Fruit fly (Drosophila melanogaster) whole organism, embryonic: ENCODE data around the gene CG12784.

Experiments used
- Abd-B ChIP-seq: fragments of 200-800 bp; sonication (Bioruptor generic); optimal IDR thresholded peaks from 2 replicates; lab custom pipeline; 2018; ENCODE audit warnings: missing biosample characterization, mild to moderate bottlenecking, missing genetic modification characterization, moderate library complexity
- BEAF-32 ChIP-seq: fragments of 200-800 bp; sonication (Bioruptor generic); optimal IDR thresholded peaks from 3 replicates; lab custom pipeline; 2017; ENCODE audit warnings: missing biosample characterization, missing genetic modification characterization, mild to moderate bottlenecking, moderate library complexity, missing genetic modification reagents
- CG10959 ChIP-seq: fragments of 200-800 bp; sonication (Bioruptor generic); IDR thresholded peaks from 2 replicates; pipeline ENCODE4 v1.3.6; 2022; ENCODE audit warnings: missing biosample characterization, missing genetic modification characterization
- CG11695 ChIP-seq: fragments of 200-800 bp; sonication (Bioruptor generic); IDR thresholded peaks from 3 replicates; pipeline ENCODE4 v1.3.6; 2022; ENCODE audit warnings: missing biosample characterization, missing genetic modification characterization
- CG12299 ChIP-seq: fragments of 200-800 bp; sonication (Bioruptor generic); optimal IDR thresholded peaks from 2 replicates; lab custom pipeline; 2018; ENCODE audit warnings: missing biosample characterization, mild to moderate bottlenecking, missing genetic modification characterization
- CG1233 ChIP-seq: fragments of 200-800 bp; sonication (Bioruptor generic); optimal IDR thresholded peaks from 4 replicates; lab custom pipeline; 2018; ENCODE audit warnings: missing biosample characterization, mild to moderate bottlenecking, missing genetic modification characterization
- CG13123 ChIP-seq: fragments of 200-800 bp; sonication (Bioruptor generic); optimal IDR thresholded peaks from 2 replicates; lab custom pipeline; 2016; ENCODE audit warnings: missing biosample characterization, missing genetic modification characterization
- CG15514 ChIP-seq: fragments of 200-800 bp; sonication (Bioruptor generic); optimal IDR thresholded peaks from 3 replicates; lab custom pipeline; 2017; ENCODE audit warnings: missing biosample characterization, missing genetic modification characterization, mild to moderate bottlenecking, moderate library complexity, missing genetic modification reagents
- CG15696 ChIP-seq: fragments of 200-800 bp; sonication (Bioruptor generic); optimal IDR thresholded peaks from 2 replicates; lab custom pipeline; 2019; ENCODE audit warnings: missing biosample characterization, mild to moderate bottlenecking, missing genetic modification characterization, moderate library complexity
- CG16815 ChIP-seq: fragments of 200-800 bp; sonication (Bioruptor generic); optimal IDR thresholded peaks from 3 replicates; lab custom pipeline; 2017; ENCODE audit warnings: missing biosample characterization, mild to moderate bottlenecking, missing genetic modification characterization
- CG17802 ChIP-seq: fragments of 200-800 bp; sonication (Bioruptor generic); optimal IDR thresholded peaks from 2 replicates; lab custom pipeline; 2018; ENCODE audit warnings: missing biosample characterization, mild to moderate bottlenecking, missing genetic modification characterization, moderate library complexity
- CG2129 ChIP-seq: fragments of 200-800 bp; sonication (Bioruptor generic); IDR thresholded peaks from 2 replicates; pipeline ENCODE4 v1.3.6; 2022; ENCODE audit warnings: missing biosample characterization, missing genetic modification characterization; ENCODE audit not compliant: partially characterized antibody
- CG2199 ChIP-seq: fragments of 200-800 bp; sonication (Bioruptor generic); IDR thresholded peaks from 3 replicates; pipeline ENCODE4 v1.3.6; 2022; ENCODE audit warnings: missing biosample characterization, missing genetic modification characterization
- CG2875 ChIP-seq: fragments of 200-800 bp; sonication (Bioruptor generic); optimal IDR thresholded peaks from 2 replicates; lab custom pipeline; 2017; ENCODE audit warnings: missing biosample characterization, mild to moderate bottlenecking, missing genetic modification characterization, missing genetic modification reagents
- CG30431 ChIP-seq: fragments of 200-800 bp; sonication (Bioruptor generic); optimal IDR thresholded peaks from 2 replicates; lab custom pipeline; 2017; ENCODE audit warnings: missing biosample characterization, missing genetic modification characterization
- CG3726 ChIP-seq: fragments of 200-800 bp; sonication (Bioruptor generic); IDR thresholded peaks from 3 replicates; pipeline ENCODE4, ENCODE4 v1.3.6; 2022; ENCODE audit warnings: missing biosample characterization, missing genetic modification characterization
- CG4404 ChIP-seq: fragments of 200-800 bp; sonication (Bioruptor generic); IDR thresholded peaks from 2 replicates; pipeline ENCODE4 v1.3.6; 2022; ENCODE audit warnings: missing biosample characterization, missing genetic modification characterization
- CG6175 ChIP-seq: fragments of 200-800 bp; sonication (Bioruptor generic); IDR thresholded peaks from 3 replicates; pipeline ENCODE4 v1.3.6; 2022; ENCODE audit warnings: missing biosample characterization, missing genetic modification characterization
- CG7357 ChIP-seq: fragments of 200-800 bp; sonication (Bioruptor generic); IDR thresholded peaks from 3 replicates; pipeline ENCODE4 v1.3.6; 2022; ENCODE audit warnings: missing biosample characterization, missing genetic modification characterization
- CG9215 ChIP-seq: fragments of 200-800 bp; sonication (Bioruptor generic); IDR thresholded peaks from 2 replicates; pipeline ENCODE4 v1.3.6; 2022; ENCODE audit warnings: missing biosample characterization, missing genetic modification characterization
- Deaf1 ChIP-seq: fragments of 200-800 bp; optimal IDR thresholded peaks from 3 replicates; lab custom pipeline; 2019; ENCODE audit warnings: missing biosample characterization, mild to moderate bottlenecking, missing genetic modification characterization, moderate library complexity
- E2f2 ChIP-seq: fragments of 200-800 bp; sonication (Bioruptor generic); IDR thresholded peaks from 2 replicates; pipeline ENCODE4 v1.3.6; 2022; ENCODE audit warnings: missing biosample characterization, missing genetic modification characterization
- Elba2 ChIP-seq: fragments of 200-800 bp; sonication (Bioruptor generic); optimal IDR thresholded peaks from 3 replicates; lab custom pipeline; 2016; ENCODE audit warnings: missing biosample characterization, missing genetic modification characterization
- NK7.1 ChIP-seq: fragments of 200-800 bp; sonication (Bioruptor generic); optimal IDR thresholded peaks from 3 replicates; lab custom pipeline; 2016; ENCODE audit warnings: missing biosample characterization, missing genetic modification characterization
- Neu2 ChIP-seq: fragments of 200-800 bp; sonication (Bioruptor generic); optimal IDR thresholded peaks from 3 replicates; lab custom pipeline; 2016; ENCODE audit warnings: missing biosample characterization, missing genetic modification characterization, borderline replicate concordance
- NfI ChIP-seq: fragments of 200-800 bp; sonication (Bioruptor generic); optimal IDR thresholded peaks from 3 replicates; lab custom pipeline; 2018; ENCODE audit warnings: missing biosample characterization, mild to moderate bottlenecking, missing genetic modification characterization, moderate library complexity
- Opbp ChIP-seq: fragments of 200-800 bp; sonication (Bioruptor generic); IDR thresholded peaks from 3 replicates; pipeline ENCODE4 v1.3.6; 2022; ENCODE audit warnings: missing biosample characterization, missing genetic modification characterization; ENCODE audit not compliant: partially characterized antibody
- Sin3A ChIP-seq: fragments of >200 bp; optimal IDR thresholded peaks from 2 replicates; lab custom pipeline; 2018
- Six4 ChIP-seq: fragments of 200-800 bp; sonication (Bioruptor generic); optimal IDR thresholded peaks from 2 replicates; lab custom pipeline; 2016; ENCODE audit warnings: missing biosample characterization, missing genetic modification characterization
- Spps ChIP-seq: fragments of 200-800 bp; sonication (Bioruptor generic); optimal IDR thresholded peaks from 2 replicates; lab custom pipeline; 2018; ENCODE audit warnings: missing biosample characterization, mild to moderate bottlenecking, missing genetic modification characterization
- Stat92E ChIP-seq, 3 experiments: fragments of >200 bp in 2 of 3; fragments of 200-800 bp in 1 of 3; sonication (Bioruptor generic) in 1 of 3; optimal IDR thresholded peaks; 2 replicates each; lab custom pipeline; 2017 to 2019; ENCODE audit warnings: missing biosample characterization in 3 of 3, missing genetic modification characterization in 3 of 3, mild to moderate bottlenecking in 1 of 3, moderate library complexity in 1 of 3
- bcd ChIP-seq: fragments of 200-800 bp; sonication (Bioruptor generic); optimal IDR thresholded peaks from 2 replicates; lab custom pipeline; 2017; ENCODE audit warnings: missing biosample characterization, mild to moderate bottlenecking, missing genetic modification characterization
- dm ChIP-seq: fragments of 200-800 bp; sonication (Bioruptor generic); optimal IDR thresholded peaks from 3 replicates; lab custom pipeline; 2016; ENCODE audit warnings: missing biosample characterization, missing genetic modification characterization
- fd102C ChIP-seq: fragments of 200-800 bp; sonication (Bioruptor generic); optimal IDR thresholded peaks from 2 replicates; lab custom pipeline; 2018; ENCODE audit warnings: missing biosample characterization, mild to moderate bottlenecking, missing genetic modification characterization, moderate library complexity
- fd64A ChIP-seq: fragments of 200-800 bp; sonication (Bioruptor generic); optimal IDR thresholded peaks from 3 replicates; lab custom pipeline; 2018; ENCODE audit warnings: missing biosample characterization, mild to moderate bottlenecking, missing genetic modification characterization
- gcm ChIP-seq: fragments of 200-800 bp; sonication (Bioruptor generic); optimal IDR thresholded peaks from 2 replicates; lab custom pipeline; 2019; ENCODE audit warnings: missing biosample characterization, mild to moderate bottlenecking, missing genetic modification characterization, moderate library complexity
- gsb ChIP-seq: fragments of 200-800 bp; sonication (Bioruptor generic); IDR thresholded peaks from 2 replicates; pipeline ENCODE4 v1.3.6; 2022; ENCODE audit warnings: missing biosample characterization, missing genetic modification characterization
- hb ChIP-seq: fragments of 200-800 bp; sonication (Bioruptor generic); IDR thresholded peaks from 3 replicates; pipeline ENCODE4 v1.3.6; 2022; ENCODE audit warnings: missing biosample characterization, missing genetic modification characterization; ENCODE audit not compliant: partially characterized antibody
- insv ChIP-seq, 2 experiments: fragments of 200-800 bp; sonication (Bioruptor generic); optimal IDR thresholded peaks; 3 replicates each; lab custom pipeline; 2016 to 2018; ENCODE audit warnings: missing biosample characterization in 2 of 2, missing genetic modification characterization in 2 of 2
- mirr ChIP-seq: fragments of 200-800 bp; sonication (Bioruptor generic); optimal IDR thresholded peaks from 3 replicates; lab custom pipeline; 2018; ENCODE audit warnings: missing biosample characterization, mild to moderate bottlenecking, missing genetic modification characterization
- p53 ChIP-seq: fragments of 200-800 bp; sonication (Bioruptor generic); optimal IDR thresholded peaks from 2 replicates; lab custom pipeline; 2016; ENCODE audit warnings: missing biosample characterization, missing genetic modification characterization
- pita ChIP-seq: fragments of 200-800 bp; sonication (Bioruptor generic); optimal IDR thresholded peaks from 2 replicates; lab custom pipeline; 2017; ENCODE audit warnings: missing biosample characterization, mild to moderate bottlenecking, missing genetic modification characterization
- psq ChIP-seq: fragments of 200-800 bp; sonication (Bioruptor generic); optimal IDR thresholded peaks from 2 replicates; lab custom pipeline; 2017; ENCODE audit warnings: missing biosample characterization, missing genetic modification characterization
- salm ChIP-seq: fragments of 200-800 bp; sonication (Bioruptor generic); optimal IDR thresholded peaks from 2 replicates; lab custom pipeline; 2018; ENCODE audit warnings: missing biosample characterization, mild to moderate bottlenecking, missing genetic modification characterization
- sim ChIP-seq: fragments of 200-800 bp; sonication (Bioruptor generic); IDR thresholded peaks from 2 replicates; pipeline ENCODE4 v1.3.6; 2022; ENCODE audit warnings: missing biosample characterization, missing genetic modification characterization
- sima ChIP-seq: fragments of 200-800 bp; sonication (Bioruptor generic); optimal IDR thresholded peaks from 2 replicates; lab custom pipeline; 2016; ENCODE audit warnings: missing biosample characterization, missing genetic modification characterization
- slp2 ChIP-seq: fragments of 200-800 bp; sonication (Bioruptor generic); optimal IDR thresholded peaks from 2 replicates; lab custom pipeline; 2016; ENCODE audit warnings: missing biosample characterization, missing genetic modification characterization
- ssp ChIP-seq: fragments of 200-800 bp; sonication (Bioruptor generic); IDR thresholded peaks from 2 replicates; pipeline ENCODE4 v1.3.6; 2022; ENCODE audit warnings: missing biosample characterization, missing genetic modification characterization
- vfl ChIP-seq: fragments of 200-800 bp; sonication (Bioruptor generic); optimal IDR thresholded peaks from 2 replicates; lab custom pipeline; 2016; ENCODE audit warnings: missing biosample characterization, missing genetic modification characterization
- vnd ChIP-seq: fragments of 200-800 bp; sonication (Bioruptor generic); IDR thresholded peaks from 3 replicates; pipeline ENCODE4 v1.3.6; 2022; ENCODE audit warnings: missing biosample characterization, missing genetic modification characterization; ENCODE audit not compliant: partially characterized antibody
- zen2 ChIP-seq: fragments of 200-800 bp; sonication (Bioruptor generic); IDR thresholded peaks from 3 replicates; pipeline ENCODE4 v1.3.6; 2022; ENCODE audit warnings: missing biosample characterization, missing genetic modification characterization; ENCODE audit not compliant: partially characterized antibody

CG12784 gene

DNA sequence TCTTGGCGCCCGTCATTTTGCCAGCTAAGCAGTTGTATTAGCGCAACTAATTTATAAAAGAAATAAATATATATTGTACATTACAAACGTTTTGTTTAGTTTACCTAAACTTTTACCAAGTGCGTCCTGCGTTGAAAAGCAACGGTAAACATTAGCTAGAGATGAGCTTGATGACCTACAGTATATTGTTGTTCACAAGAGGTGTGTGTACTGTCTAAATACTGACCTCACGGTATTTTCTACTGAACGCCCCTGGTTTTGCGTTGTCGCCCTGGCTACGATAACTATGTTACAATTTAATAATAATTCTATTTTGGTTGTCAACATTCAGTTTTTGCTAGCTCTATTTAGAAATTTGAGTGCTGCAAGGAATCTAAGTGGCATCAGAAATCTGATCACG, 29.5 kb downstream of the CG12784 start, which contains the start of gene Acyp2 (continued):
- TF ChIP-seq CG7357 (GFP tag; lab: Robert Waterston, UW) (no peak), fd102C (GFP tag; lab: Kevin White, UChicago) (no peak), CG17802 (tag; lab: Kevin White, UChicago) (peak; percentile 75), CG12299 (no peak), CG2875 (GFP tag; lab: Kevin White, UChicago) (no peak), CG11695 (no peak), CG3726 (GFP tag; lab: Robert Waterston, UW) (no peak), dm (GFP tag; lab: Kevin White, UChicago) (peak; percentile 9), NfI (GFP tag; lab: Kevin White, UChicago) (peak; percentile 17), Sin3A (peak; percentile 35), CG10959 (no peak), BEAF-32 (GFP tag; lab: Kevin White, UChicago) (peak; percentile 71), CG2129 (GFP tag; lab: Robert Waterston, UW) (no peak), Spps (no peak), insv (GFP tag; optimal IDR thresholded peaks at IDR 0.05; lab: Kevin White, UChicago) (no peak), vfl (GFP tag; lab: Kevin White, UChicago) (peak; percentile 5), vnd (no peak), CG2199 (peak; percentile 75; the same call in 2 of the 3 replicates), sima (GFP tag; lab: Kevin White, UChicago) (no peak), Elba2 (GFP tag; lab: Kevin White, UChicago) (peak; percentile 8), fd64A (GFP tag; lab: Kevin White, UChicago) (no peak), CG30431 (no peak), bcd (GFP tag; lab: Kevin White, UChicago) (no peak), Abd-B (GFP tag; lab: Kevin White, UChicago) (no peak), sim (GFP tag; lab: Robert Waterston, UW) (no peak), Neu2 (GFP tag; lab: Kevin White, UChicago) (no peak), Deaf1 (no peak), Stat92E (GFP tag; optimal IDR thresholded peaks at IDR 0.05; lab: Kevin White, UChicago) (no peak), E2f2 (GFP tag; lab: Robert Waterston, UW) (peak; percentile 66), CG6175 (GFP tag; lab: Robert Waterston, UW) (no peak), Opbp (GFP tag; lab: Robert Waterston, UW) (peak; percentile 59; the same call in 1 of the 3 replicates), CG4404 (GFP tag; lab: Robert Waterston, UW) (no peak), slp2 (no peak), salm (tag; lab: Kevin White, UChicago) (no peak), gsb (GFP tag; lab: Robert Waterston, UW) (no peak), zen2 (GFP tag; lab: Robert Waterston, UW) (no peak), NK7.1 (no peak), CG1233 (GFP tag; lab: Kevin White, UChicago) (no peak), mirr (GFP tag; lab: Kevin White, UChicago) (no peak), Six4 (GFP tag; lab: Kevin White, UChicago) (no peak), CG15514 (GFP tag; lab: Kevin White, UChicago) (peak; percentile 76), hb (GFP tag; lab: Robert Waterston, UW) (no peak), p53 (no peak), CG16815 (GFP tag; lab: Kevin White, UChicago) (no peak), pita (peak; percentile 56), CG13123 (GFP tag; lab: Kevin White, UChicago) (no peak), psq (GFP tag; lab: Kevin White, UChicago) (no peak), CG9215 (no peak), gcm (GFP tag; lab: Kevin White, UChicago) (no peak), CG15696 (no peak), ssp (no peak)
